Worm (Caenorhabditis elegans) whole organism, L4/young adult: ENCODE measurements around the gene nstp-2.

Source experiments
- W03F9.2 ChIP-seq: fragments of 150-350 bp; optimal IDR thresholded peaks from 2 replicates; lab custom pipeline; 2014; ENCODE audit warnings: missing biosample characterization, missing genetic modification characterization
- dao-5 ChIP-seq: sonication (generic microtip); optimal IDR thresholded peaks from 2 replicates; lab custom pipeline; 2016; ENCODE audit warnings: missing genotype, missing genetic modification characterization, moderate library complexity, missing compliant biosample characterization
- him-1 ChIP-seq: sonication (generic microtip); optimal IDR thresholded peaks from 2 replicates; lab custom pipeline; 2016; ENCODE audit warnings: missing genotype, missing genetic modification reagents, missing genetic modification characterization, missing compliant biosample characterization

The nstp-2 gene

DNA sequence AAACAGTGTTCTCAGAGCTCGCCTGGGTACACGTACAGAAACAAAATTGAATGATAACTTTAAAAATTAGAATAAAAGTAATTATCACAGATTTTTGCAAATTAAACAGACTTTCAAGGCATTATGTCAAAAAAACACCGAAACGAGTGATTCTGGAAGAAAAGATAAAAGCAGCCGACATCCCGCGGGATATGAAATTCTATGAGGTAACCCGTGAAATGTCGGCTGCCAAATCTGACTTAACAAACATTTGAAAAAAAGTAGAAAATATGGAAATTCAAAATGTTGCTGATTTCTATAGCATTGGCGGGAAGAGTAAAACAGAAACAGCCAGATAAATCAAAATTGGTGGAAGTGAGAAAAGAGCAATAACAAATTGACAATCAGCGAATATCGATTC is 40.4 kb downstream of the nstp-2 start:
- TF ChIP-seq W03F9.2 (tag; lab: Kevin White, UChicago) (no peak), him-1 (tag; lab: Kevin White, UChicago) (no peak), dao-5 (tag; lab: Kevin White, UChicago) (no peak)

DNA sequence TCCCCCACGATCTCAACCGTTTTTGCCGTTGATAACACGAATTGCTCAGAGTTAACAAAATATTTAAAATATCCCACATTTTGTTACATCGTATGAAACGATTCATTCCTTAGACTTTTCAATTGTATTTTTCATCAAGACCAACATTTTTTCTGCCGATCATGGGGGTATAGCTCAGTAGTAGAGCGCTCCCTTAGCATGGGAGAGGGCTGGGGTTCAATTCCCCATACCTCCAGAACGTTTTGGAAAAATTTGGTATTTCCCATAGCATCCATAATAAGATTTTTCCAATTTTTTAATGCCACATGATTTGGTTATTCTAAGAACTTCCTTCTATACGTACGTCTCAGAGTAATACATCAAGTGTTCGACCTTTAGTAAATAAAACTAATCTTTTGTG is 43.9 kb downstream of the nstp-2 start:
- TF ChIP-seq him-1 (tag; lab: Kevin White, UChicago) (no peak), dao-5 (tag; lab: Kevin White, UChicago) (no peak), W03F9.2 (tag; lab: Kevin White, UChicago) (no peak)

DNA sequence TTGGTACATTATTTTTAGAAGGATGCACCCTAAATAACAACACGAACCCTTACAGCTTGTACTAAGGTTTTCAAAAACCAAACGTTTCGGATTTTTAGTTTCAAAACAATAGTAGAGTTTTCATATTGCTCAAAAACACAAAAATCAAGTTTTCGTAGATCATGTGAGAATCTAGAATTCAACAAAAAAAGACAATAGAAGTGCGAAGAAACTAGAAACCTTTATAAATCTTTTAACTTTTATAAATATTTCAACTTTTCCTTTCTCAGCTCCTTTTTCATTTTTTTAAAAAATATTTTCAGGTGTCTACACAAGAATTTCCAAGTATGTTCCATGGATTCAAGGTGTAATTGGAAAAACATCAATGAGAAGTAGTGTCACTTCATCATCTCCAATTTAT is 45.6 kb downstream of the nstp-2 start, which contains the start of gene best-9:
Gene best-9 (plus strand): TSS at position 301 of the 400 bp plus-strand sequence.
- TF ChIP-seq him-1 (tag; lab: Kevin White, UChicago) (no peak), W03F9.2 (tag; lab: Kevin White, UChicago) (no peak), dao-5 (tag; lab: Kevin White, UChicago) (no peak)

DNA sequence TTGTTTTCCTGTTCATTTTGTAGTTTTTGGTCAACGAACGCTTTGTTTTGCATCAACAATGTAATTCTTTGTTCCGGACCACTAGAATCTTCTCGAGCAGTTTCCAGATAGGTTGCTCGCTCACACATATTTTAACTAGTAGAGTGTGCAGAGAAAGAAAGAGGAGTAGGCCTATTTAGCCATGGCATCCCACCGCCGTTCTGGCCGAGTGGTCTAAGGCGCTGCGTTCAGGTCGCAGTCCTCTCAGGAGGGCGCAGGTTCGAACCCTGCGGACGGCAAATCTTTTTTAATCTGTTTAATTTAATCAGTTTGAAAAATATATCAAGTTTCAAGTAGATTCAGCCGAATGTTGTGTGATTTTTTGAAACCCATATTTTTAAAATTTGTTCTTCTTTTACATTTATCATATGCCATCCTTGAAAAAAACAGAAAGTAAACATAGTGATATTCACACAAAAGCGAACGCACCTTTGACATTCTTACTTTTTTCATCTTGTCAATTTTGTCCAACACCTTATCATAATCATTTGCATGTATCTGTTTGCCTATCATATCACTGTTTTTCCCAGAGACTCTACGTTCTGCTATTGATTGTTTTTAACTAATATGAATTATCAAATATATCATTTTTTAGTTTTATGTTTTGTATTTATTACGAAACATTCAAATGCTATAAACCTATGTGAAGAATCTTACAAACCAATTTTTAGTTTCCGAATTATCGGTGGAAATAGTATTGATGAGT is 49.2 kb downstream of the nstp-2 start, which contains the start of gene try-3:
Gene try-3 (plus strand): TSS at position 532 of the 745 bp plus-strand sequence.
- TF ChIP-seq dao-5 (tag; lab: Kevin White, UChicago) (peak; percentile 9), W03F9.2 (tag; lab: Kevin White, UChicago) (peak; percentile 19), him-1 (tag; lab: Kevin White, UChicago) (peak; percentile 45)

DNA sequence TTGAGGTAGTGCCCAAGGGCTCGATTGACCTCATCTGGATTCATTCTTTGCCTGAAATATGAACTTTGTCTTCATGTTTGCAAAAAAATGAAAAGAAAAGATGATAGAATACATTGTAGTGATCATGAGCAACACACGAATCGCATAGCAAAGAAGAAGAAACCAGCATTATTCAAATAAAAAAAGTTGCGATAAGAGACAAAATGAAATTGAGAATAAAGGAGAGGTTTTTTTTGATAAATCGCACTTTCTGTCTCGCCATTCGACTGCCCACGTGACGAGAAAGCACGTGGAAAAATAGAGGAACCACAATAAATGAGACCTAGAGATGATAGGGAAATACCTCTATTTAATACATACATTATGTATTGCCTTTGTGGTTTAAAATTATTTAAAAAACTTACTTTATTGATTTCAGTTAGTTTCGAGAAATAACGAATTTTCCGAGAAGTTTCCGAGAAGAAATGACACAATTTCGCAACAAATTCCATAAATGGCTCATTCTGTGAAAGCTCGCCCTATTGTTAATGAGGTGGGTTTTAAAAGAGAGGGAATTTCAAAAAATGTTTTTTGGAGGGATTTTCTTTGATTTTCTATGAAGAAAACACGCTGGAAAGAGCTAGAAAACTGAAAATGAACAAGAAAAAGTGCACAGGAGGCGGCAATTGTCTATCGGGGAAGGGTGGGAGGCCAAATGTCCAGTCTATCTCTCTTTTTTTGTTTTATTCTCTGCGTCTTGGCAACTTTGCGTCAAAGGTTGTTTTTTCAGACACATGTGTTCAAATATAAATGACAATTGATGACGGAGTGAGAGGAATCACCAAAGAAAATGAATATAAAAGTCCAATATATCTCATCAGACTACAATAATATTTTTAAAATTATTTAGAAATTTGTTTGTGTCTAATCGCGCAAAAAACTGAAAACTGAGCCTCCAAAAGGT is 50.3 kb downstream of the nstp-2 start, which contains the start of gene paqr-1:
Gene paqr-1 (minus strand): TSS at position 51 of the 943 bp plus-strand sequence.
- TF ChIP-seq him-1 (tag; lab: Kevin White, UChicago), result no peak
- TF ChIP-seq W03F9.2 (tag; lab: Kevin White, UChicago), result no peak
- TF ChIP-seq dao-5 (tag; lab: Kevin White, UChicago), result no peak

DNA sequence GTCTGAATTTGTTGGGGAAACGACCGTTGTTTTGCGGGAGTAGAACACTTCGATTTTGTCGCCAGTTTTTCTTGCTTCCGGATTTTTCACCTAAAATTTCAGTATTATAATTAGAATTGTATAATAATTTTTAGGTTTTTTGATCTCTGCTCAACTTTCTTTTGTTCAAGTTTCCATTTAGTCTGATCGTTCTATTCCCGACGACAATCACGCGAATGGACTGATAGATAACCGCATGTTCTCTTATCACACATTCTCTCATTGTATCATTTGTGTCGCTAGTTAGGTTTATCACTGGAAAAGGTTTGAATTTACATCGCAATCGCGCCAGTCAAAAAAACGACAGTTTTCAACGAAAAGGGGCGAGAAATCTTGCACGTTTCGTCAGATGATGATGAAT is 51.1 kb downstream of the nstp-2 start:
- TF ChIP-seq dao-5 (tag; lab: Kevin White, UChicago) (no peak), him-1 (tag; lab: Kevin White, UChicago) (no peak), W03F9.2 (tag; lab: Kevin White, UChicago) (no peak)
